Fruit fly (Drosophila melanogaster) whole organism, embryonic: ENCODE results near the gene fzy.

Experiments used
- Bdp1 ChIP-seq: fragments of 200-800 bp; sonication (Bioruptor generic); optimal IDR thresholded peaks from 3 replicates; lab custom pipeline; 2016; ENCODE audit warnings: missing biosample characterization, missing genetic modification characterization
- BtbVII ChIP-seq: fragments of 200-800 bp; sonication (Bioruptor generic); optimal IDR thresholded peaks from 3 replicates; lab custom pipeline; 2017; ENCODE audit warnings: missing biosample characterization, mild to moderate bottlenecking, missing genetic modification characterization
- C15 ChIP-seq: fragments of 200-800 bp; sonication (Bioruptor generic); IDR thresholded peaks from 3 replicates; pipeline ENCODE4 v1.3.6; 2022; ENCODE audit warnings: missing biosample characterization, missing genetic modification characterization
- CG10366 ChIP-seq: fragments of 200-800 bp; sonication (Bioruptor generic); IDR thresholded peaks from 2 replicates; pipeline ENCODE4 v1.3.6; 2022; ENCODE audit warnings: missing biosample characterization, missing genetic modification characterization
- CG10654 ChIP-seq: fragments of 200-800 bp; sonication (Bioruptor generic); optimal IDR thresholded peaks from 2 replicates; lab custom pipeline; 2016; ENCODE audit warnings: missing biosample characterization, missing genetic modification characterization
- CG11504 ChIP-seq: fragments of 200-800 bp; sonication (Bioruptor generic); optimal IDR thresholded peaks from 3 replicates; lab custom pipeline; 2019; ENCODE audit warnings: missing biosample characterization, mild to moderate bottlenecking, missing genetic modification characterization, moderate library complexity
- CG12769 ChIP-seq: fragments of 200-800 bp; sonication (Bioruptor generic); optimal IDR thresholded peaks from 2 replicates; lab custom pipeline; 2019; ENCODE audit warnings: missing biosample characterization, mild to moderate bottlenecking, missing genetic modification characterization, moderate library complexity
- CG14014 ChIP-seq: fragments of 200-800 bp; sonication (Bioruptor generic); IDR thresholded peaks from 2 replicates; pipeline ENCODE4 v1.3.6; 2022; ENCODE audit warnings: missing biosample characterization, missing genetic modification characterization
- CG15696 ChIP-seq: fragments of 200-800 bp; sonication (Bioruptor generic); optimal IDR thresholded peaks from 2 replicates; lab custom pipeline; 2019; ENCODE audit warnings: missing biosample characterization, mild to moderate bottlenecking, missing genetic modification characterization, moderate library complexity
- CG17328 ChIP-seq: fragments of 200-800 bp; sonication (Bioruptor generic); IDR thresholded peaks from 2 replicates; pipeline ENCODE4 v1.3.6; 2022; ENCODE audit warnings: missing biosample characterization, missing genetic modification characterization
- CG18262 ChIP-seq: fragments of 200-800 bp; optimal IDR thresholded peaks from 3 replicates; lab custom pipeline; 2019; ENCODE audit warnings: missing biosample characterization, mild to moderate bottlenecking, missing genetic modification characterization, moderate library complexity
- CG18619 ChIP-seq: fragments of 200-800 bp; sonication (Bioruptor generic); optimal IDR thresholded peaks from 3 replicates; lab custom pipeline; 2017; ENCODE audit warnings: missing biosample characterization, mild to moderate bottlenecking, missing genetic modification characterization
- CG18764 ChIP-seq: fragments of 200-800 bp; sonication (Bioruptor generic); optimal IDR thresholded peaks from 3 replicates; lab custom pipeline; 2016; ENCODE audit warnings: missing biosample characterization, missing genetic modification characterization
- CG2129 ChIP-seq: fragments of 200-800 bp; sonication (Bioruptor generic); IDR thresholded peaks from 2 replicates; pipeline ENCODE4 v1.3.6; 2022; ENCODE audit warnings: missing biosample characterization, missing genetic modification characterization; ENCODE audit not compliant: partially characterized antibody
- CG2199 ChIP-seq: fragments of 200-800 bp; sonication (Bioruptor generic); IDR thresholded peaks from 3 replicates; pipeline ENCODE4 v1.3.6; 2022; ENCODE audit warnings: missing biosample characterization, missing genetic modification characterization
- CG30020 ChIP-seq: fragments of 200-800 bp; optimal IDR thresholded peaks from 2 replicates; lab custom pipeline; 2019; ENCODE audit warnings: missing biosample characterization, mild to moderate bottlenecking, missing genetic modification characterization, moderate library complexity
- CG4282 ChIP-seq: fragments of 200-800 bp; sonication (Bioruptor generic); optimal IDR thresholded peaks from 2 replicates; lab custom pipeline; 2016; ENCODE audit warnings: missing biosample characterization, missing genetic modification characterization
- CG4707 ChIP-seq: fragments of 200-800 bp; sonication (Bioruptor generic); optimal IDR thresholded peaks from 2 replicates; lab custom pipeline; 2018; ENCODE audit warnings: missing biosample characterization, mild to moderate bottlenecking, missing genetic modification characterization, moderate library complexity
- CG5953 ChIP-seq: fragments of 200-800 bp; sonication (Bioruptor generic); IDR thresholded peaks from 2 replicates; pipeline ENCODE4 v1.3.6; 2022; ENCODE audit warnings: missing biosample characterization, missing genetic modification characterization
- CG6175 ChIP-seq: fragments of 200-800 bp; sonication (Bioruptor generic); IDR thresholded peaks from 3 replicates; pipeline ENCODE4 v1.3.6; 2022; ENCODE audit warnings: missing biosample characterization, missing genetic modification characterization
- CG7928 ChIP-seq: fragments of 200-800 bp; sonication (Bioruptor generic); optimal IDR thresholded peaks from 2 replicates; lab custom pipeline; 2017; ENCODE audit warnings: missing biosample characterization, mild to moderate bottlenecking, missing genetic modification characterization
- CG9609 ChIP-seq: fragments of 200-800 bp; sonication (Bioruptor generic); optimal IDR thresholded peaks from 3 replicates; lab custom pipeline; 2016; ENCODE audit warnings: missing biosample characterization, missing genetic modification characterization
- Dp ChIP-seq: fragments of 200-800 bp; sonication (Bioruptor generic); optimal IDR thresholded peaks from 2 replicates; lab custom pipeline; 2018; ENCODE audit warnings: missing biosample characterization, mild to moderate bottlenecking, missing genetic modification characterization, moderate library complexity
- Ets65A ChIP-seq: fragments of 200-800 bp; sonication (Bioruptor generic); peaks from one replicate; lab custom pipeline; 2016; ENCODE audit warnings: missing biosample characterization, missing genetic modification characterization
- HLH3B ChIP-seq: fragments of 200-800 bp; sonication (Bioruptor generic); IDR thresholded peaks from 2 replicates; pipeline ENCODE4 v1.3.6; 2022; ENCODE audit warnings: missing biosample characterization, missing genetic modification characterization
- HLHmδ ChIP-seq: fragments of 200-800 bp; sonication (Bioruptor generic); optimal IDR thresholded peaks from 2 replicates; lab custom pipeline; 2018; ENCODE audit warnings: missing biosample characterization, mild to moderate bottlenecking, missing genetic modification characterization, moderate library complexity
- Max ChIP-seq: fragments of 200-800 bp; sonication (Bioruptor generic); optimal IDR thresholded peaks from 2 replicates; lab custom pipeline; 2016; ENCODE audit warnings: missing biosample characterization, mild to moderate bottlenecking, missing genetic modification characterization
- Med ChIP-seq: fragments of 200-800 bp; sonication (Bioruptor generic); peaks from one replicate; lab custom pipeline; 2016; ENCODE audit warnings: missing biosample characterization, missing genetic modification characterization, mild to moderate bottlenecking, inconsistent platforms, moderate library complexity
- Side ChIP-seq: fragments of 200-800 bp; sonication (Bioruptor generic); optimal IDR thresholded peaks from 2 replicates; lab custom pipeline; 2016; ENCODE audit warnings: missing biosample characterization, missing genetic modification characterization
- Ssrp ChIP-seq: fragments of 200-800 bp; sonication (Bioruptor generic); optimal IDR thresholded peaks from 2 replicates; lab custom pipeline; 2018; ENCODE audit warnings: missing biosample characterization, mild to moderate bottlenecking, missing genetic modification characterization, moderate library complexity
- Usf ChIP-seq: fragments of 200-800 bp; sonication (Bioruptor generic); optimal IDR thresholded peaks from 2 replicates; lab custom pipeline; 2017; ENCODE audit warnings: missing genotype, missing biosample characterization, missing genetic modification characterization
- ash1 ChIP-seq: fragments of 200-800 bp; sonication (Bioruptor generic); optimal IDR thresholded peaks from 2 replicates; lab custom pipeline; 2018; ENCODE audit warnings: missing biosample characterization, mild to moderate bottlenecking, missing genetic modification characterization
- chinmo ChIP-seq: fragments of 200-800 bp; sonication (Bioruptor generic); IDR thresholded peaks from 4 replicates; pipeline ENCODE4 v1.3.6; 2022; ENCODE audit warnings: missing biosample characterization, missing genetic modification characterization; ENCODE audit not compliant: partially characterized antibody
- ci ChIP-seq: fragments of 200-800 bp; sonication (Bioruptor generic); IDR thresholded peaks from 3 replicates; pipeline ENCODE4 v1.3.6; 2022; ENCODE audit warnings: missing biosample characterization, missing genetic modification characterization
- crc ChIP-seq: fragments of 200-800 bp; sonication (Bioruptor generic); optimal IDR thresholded peaks from 2 replicates; lab custom pipeline; 2016; ENCODE audit warnings: missing biosample characterization, missing genetic modification characterization
- crol ChIP-seq: fragments of 200-800 bp; sonication (Bioruptor generic); IDR thresholded peaks from 2 replicates; pipeline ENCODE4 v1.3.6; 2022; ENCODE audit warnings: missing biosample characterization, missing genetic modification characterization
- cwo ChIP-seq: fragments of 200-800 bp; sonication (Bioruptor generic); optimal IDR thresholded peaks from 3 replicates; lab custom pipeline; 2017; ENCODE audit warnings: missing biosample characterization, missing genetic modification characterization, mild to moderate bottlenecking, moderate library complexity, missing genetic modification reagents
- lab ChIP-seq: fragments of 200-800 bp; sonication (Bioruptor generic); optimal IDR thresholded peaks from 3 replicates; lab custom pipeline; 2017; ENCODE audit warnings: missing biosample characterization, missing genetic modification characterization, mild to moderate bottlenecking, moderate library complexity, missing genetic modification reagents
- nmo ChIP-seq: fragments of 200-800 bp; sonication (Bioruptor generic); optimal IDR thresholded peaks from 2 replicates; lab custom pipeline; 2018; ENCODE audit warnings: missing biosample characterization, mild to moderate bottlenecking, missing genetic modification characterization, moderate library complexity
- p53 ChIP-seq: fragments of 200-800 bp; sonication (Bioruptor generic); optimal IDR thresholded peaks from 2 replicates; lab custom pipeline; 2016; ENCODE audit warnings: missing biosample characterization, missing genetic modification characterization
- sd ChIP-seq: fragments of 200-800 bp; sonication (Bioruptor generic); optimal IDR thresholded peaks from 3 replicates; lab custom pipeline; 2018; ENCODE audit warnings: missing biosample characterization, mild to moderate bottlenecking, missing genetic modification characterization, moderate library complexity
- seq ChIP-seq: fragments of 200-800 bp; sonication (Bioruptor generic); IDR thresholded peaks from 2 replicates; pipeline ENCODE4 v1.3.6; 2022; ENCODE audit warnings: missing biosample characterization, missing genetic modification characterization
- sr ChIP-seq: fragments of 200-800 bp; sonication (Bioruptor generic); IDR thresholded peaks from 3 replicates; pipeline ENCODE4 v1.3.6; 2022; ENCODE audit warnings: missing biosample characterization, missing genetic modification characterization
- vnd ChIP-seq: fragments of 200-800 bp; sonication (Bioruptor generic); IDR thresholded peaks from 3 replicates; pipeline ENCODE4 v1.3.6; 2022; ENCODE audit warnings: missing biosample characterization, missing genetic modification characterization; ENCODE audit not compliant: partially characterized antibody

fzy gene

DNA sequence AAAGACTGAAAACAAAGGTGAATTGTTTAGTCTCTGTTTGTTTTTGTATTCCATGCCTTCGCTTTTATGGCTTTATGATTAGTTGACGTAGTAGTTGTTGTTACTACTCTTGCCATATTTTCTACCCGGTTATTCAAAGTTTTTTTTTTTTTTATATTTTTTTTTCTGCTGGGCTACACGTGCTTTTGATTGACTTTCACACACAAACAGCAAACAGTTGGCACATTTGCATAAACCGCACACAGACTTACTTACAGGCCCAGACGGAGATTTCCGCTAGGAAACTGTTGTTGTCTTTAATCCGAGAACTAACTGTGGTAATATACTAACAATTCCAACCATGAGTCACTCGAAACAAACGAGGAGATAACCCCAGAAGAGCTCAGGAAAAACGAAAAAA is 5.1 kb downstream of the fzy start:
- TF ChIP-seq Side (GFP tag; lab: Kevin White, UChicago), result no peak
- TF ChIP-seq Med (GFP tag; lab: Kevin White, UChicago), result peak; percentile 50
- TF ChIP-seq cwo (GFP tag; lab: Kevin White, UChicago), result peak; percentile 77
- no peak for TF ChIP-seq CG12769
- peak; percentile 12 for TF ChIP-seq BtbVII (GFP tag; lab: Kevin White, UChicago)
- TF ChIP-seq, all 482 proteins: peak for 3

DNA sequence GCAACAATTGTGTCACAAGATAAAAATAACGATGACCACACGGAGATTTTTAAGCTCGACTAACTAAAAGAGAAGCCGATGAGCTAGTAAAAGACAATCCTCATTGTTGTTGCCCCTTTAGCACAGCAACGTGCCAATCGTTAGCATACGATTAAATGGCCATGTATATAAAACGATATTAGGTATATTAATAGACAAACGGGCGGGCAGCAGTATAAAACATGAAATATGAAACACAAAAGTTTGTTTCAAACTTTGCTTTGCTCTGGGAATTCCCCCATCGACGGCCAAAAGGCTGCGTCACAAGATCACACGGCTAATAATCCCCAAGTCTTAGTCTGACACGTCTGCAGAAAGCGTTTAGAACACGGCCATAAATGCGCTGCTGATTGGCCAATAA is 5.7 kb downstream of the fzy start:
- TF ChIP-seq chinmo (GFP tag; lab: Robert Waterston, UW) (0 out of 4 replicates have a peak, but pooled peaks have one; percentile 17), CG15696 (tag; lab: Kevin White, UChicago) (no peak), Med (GFP tag; lab: Kevin White, UChicago) (peak; percentile 64), CG4707 (GFP tag; lab: Kevin White, UChicago) (no peak), CG17328 (no peak), nmo (GFP tag; lab: Kevin White, UChicago) (no peak), CG2199 (GFP tag; lab: Robert Waterston, UW) (0 out of 3 replicates have a peak, but pooled peaks have one; percentile 50)

DNA sequence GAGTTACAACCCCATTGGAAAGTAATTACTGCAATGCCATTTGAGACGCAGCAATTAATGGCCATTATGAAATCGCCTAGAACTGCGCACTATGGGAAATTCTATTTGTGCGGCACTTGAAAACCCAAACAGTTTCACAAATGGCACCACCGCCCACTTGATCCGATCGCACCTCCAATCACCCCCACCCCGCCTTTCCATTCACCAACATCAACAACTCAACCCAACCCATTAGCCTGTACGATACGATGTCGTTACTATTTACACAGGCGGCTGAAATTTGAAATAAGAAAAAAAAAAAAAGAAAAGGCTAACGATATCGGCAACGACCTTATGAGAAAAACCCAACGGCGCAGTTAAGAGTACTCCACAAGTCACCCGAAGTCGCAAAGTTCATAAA is 6.4 kb downstream of the fzy start:
- TF ChIP-seq Ssrp (tag; lab: Kevin White, UChicago) (no peak), CG10654 (GFP tag; lab: Kevin White, UChicago) (no peak), sr (GFP tag; lab: Robert Waterston, UW) (0 out of 3 replicates have a peak, but pooled peaks have one; percentile 25), Med (GFP tag; lab: Kevin White, UChicago) (peak; percentile 52), CG10366 (no peak), CG11504 (tag; lab: Kevin White, UChicago) (no peak), CG9609 (GFP tag; lab: Kevin White, UChicago) (no peak), crol (GFP tag; lab: Robert Waterston, UW) (0 out of 2 replicates have a peak, but pooled peaks have one; percentile 50), Ets65A (GFP tag; lab: Kevin White, UChicago) (peak; percentile 17), lab (peak; percentile 1), CG4282 (no peak), crc (GFP tag; lab: Kevin White, UChicago) (no peak), HLH3B (GFP tag; lab: Robert Waterston, UW) (0 out of 2 replicates have a peak, but pooled peaks have one; percentile 16), ci (GFP tag; lab: Robert Waterston, UW) (0 out of 3 replicates have a peak, but pooled peaks have one; percentile 23), p53 (GFP tag; lab: Kevin White, UChicago) (no peak), seq (GFP tag; lab: Robert Waterston, UW) (0 out of 2 replicates have a peak, but pooled peaks have one; percentile 18)

DNA sequence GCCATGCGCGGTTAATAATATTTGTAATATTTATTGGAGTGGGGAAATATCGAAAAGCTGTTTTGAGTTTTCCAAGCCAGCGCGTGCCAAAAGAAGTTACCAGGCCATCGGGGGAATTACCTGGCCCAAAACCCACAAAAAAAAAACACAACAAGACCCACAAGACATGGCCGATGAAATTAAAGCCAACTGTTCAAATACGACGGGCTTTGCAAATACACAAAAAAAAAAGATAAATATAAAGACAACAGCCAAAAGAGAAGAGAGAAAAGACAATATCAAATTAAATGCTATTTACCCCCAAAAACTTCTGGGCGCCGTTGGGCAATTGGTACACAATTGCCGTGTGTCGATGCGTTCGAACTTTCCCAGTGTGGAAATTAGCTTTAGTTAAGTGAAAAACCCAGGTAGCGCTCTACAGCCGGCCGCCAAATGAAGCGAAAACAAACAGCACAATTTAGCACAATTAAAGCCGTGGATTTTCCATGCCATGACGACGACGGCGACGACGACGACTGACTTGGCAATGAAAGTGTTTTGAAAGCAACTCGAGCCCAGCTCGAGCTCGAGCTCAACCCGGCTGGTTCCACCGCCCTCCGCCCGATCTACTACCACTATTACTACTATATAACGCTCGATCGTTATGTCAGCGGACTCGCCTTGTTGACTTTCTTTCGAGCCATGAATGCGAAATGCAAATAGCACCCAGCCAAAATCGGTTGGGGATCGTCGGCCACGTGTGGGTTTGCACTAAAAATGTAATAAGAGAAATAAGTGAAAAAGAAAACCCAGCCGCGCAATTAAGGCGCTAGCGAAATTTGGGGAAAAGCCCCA is 7.2 kb downstream of the fzy start:
- TF ChIP-seq sd (tag; lab: Kevin White, UChicago) (no peak), Bdp1 (no peak), Usf (no peak), CG7928 (GFP tag; lab: Kevin White, UChicago) (no peak), CG14014 (GFP tag; lab: Robert Waterston, UW) (peak; percentile 60; the same call in 1 of the 2 replicates), C15 (GFP tag; lab: Robert Waterston, UW) (no peak), CG18619 (peak; percentile 40), CG5953 (GFP tag; lab: Robert Waterston, UW) (peak; percentile 73), CG6175 (GFP tag; lab: Robert Waterston, UW) (no peak), HLHmδ (GFP tag; lab: Kevin White, UChicago) (no peak), vnd (no peak), ash1 (GFP tag; lab: Kevin White, UChicago) (no peak), CG18764 (no peak), CG30020 (tag; lab: Kevin White, UChicago) (no peak), Dp (GFP tag; lab: Kevin White, UChicago) (no peak), CG2129 (no peak), CG18262 (tag; lab: Kevin White, UChicago) (no peak), Max (no peak)
